Worm (Caenorhabditis elegans) whole organism, early embryonic: ENCODE measurements around the gene srw-71.

ENCODE experiments used
- B0310.2 ChIP-seq: sonication (generic microtip); optimal IDR thresholded peaks from 2 replicates; lab custom pipeline; 2016; ENCODE audit warnings: mild to moderate bottlenecking, missing genetic modification characterization, missing compliant biosample characterization
- F13C5.2 ChIP-seq: sonication (generic microtip); optimal IDR thresholded peaks from 2 replicates; lab custom pipeline; 2017; ENCODE audit warnings: mild to moderate bottlenecking, missing genetic modification characterization, inconsistent platforms, missing compliant biosample characterization
- aly-1 ChIP-seq: sonication (generic microtip); optimal IDR thresholded peaks from 2 replicates; lab custom pipeline; 2016; ENCODE audit warnings: missing genetic modification characterization, missing compliant biosample characterization
- ama-1 ChIP-seq: fragments of 150-350 bp; optimal IDR thresholded peaks from 2 replicates; lab custom pipeline; 2014
- ceh-13 ChIP-seq: fragments of 200-800 bp; sonication (Bioruptor generic); optimal IDR thresholded peaks from 2 replicates; lab custom pipeline; 2018; ENCODE audit warnings: mild to moderate bottlenecking, missing genetic modification characterization, missing compliant biosample characterization
- ceh-36 ChIP-seq: sonication (generic microtip); optimal IDR thresholded peaks from 2 replicates; lab custom pipeline; 2016; ENCODE audit warnings: missing genetic modification characterization, inconsistent platforms, missing compliant biosample characterization
- ets-7 ChIP-seq: sonication (generic microtip); optimal IDR thresholded peaks from 2 replicates; lab custom pipeline; 2016; ENCODE audit warnings: missing genotype, missing genetic modification characterization, missing compliant biosample characterization
- flt-1 ChIP-seq: fragments of 200-800 bp; sonication (Bioruptor generic); IDR thresholded peaks from 2 replicates; pipeline ENCODE4 v1.3.6; 2022; ENCODE audit warnings: missing genetic modification characterization, missing compliant biosample characterization
- hmbx-1 ChIP-seq: sonication (generic microtip); optimal IDR thresholded peaks from 2 replicates; lab custom pipeline; 2016; ENCODE audit warnings: mild to moderate bottlenecking, missing genetic modification characterization, missing compliant biosample characterization
- hmg-4 ChIP-seq: fragments of 200-800 bp; sonication (Bioruptor generic); optimal IDR thresholded peaks from 2 replicates; lab custom pipeline; 2018; ENCODE audit warnings: mild to moderate bottlenecking, missing genetic modification characterization, missing compliant biosample characterization
- hnd-1 ChIP-seq: sonication (generic microtip); optimal IDR thresholded peaks from 2 replicates; lab custom pipeline; 2016; ENCODE audit warnings: missing genetic modification characterization, missing compliant biosample characterization
- pes-1 ChIP-seq: fragments of 200-800 bp; sonication (Bioruptor generic); IDR thresholded peaks from 2 replicates; pipeline ENCODE4 v1.3.6; 2022; ENCODE audit warnings: missing genetic modification reagents, missing genetic modification characterization, missing compliant biosample characterization
- scrt-1 ChIP-seq: fragments of 200-800 bp; sonication (Bioruptor generic); IDR thresholded peaks from 2 replicates; pipeline ENCODE4 v1.3.6; 2022; ENCODE audit warnings: missing genetic modification characterization, missing compliant biosample characterization
- sea-1 ChIP-seq: fragments of 200-800 bp; sonication (Bioruptor generic); conservative IDR thresholded peaks from 2 replicates; pipeline ENCODE4 v1.3.6; 2022; ENCODE audit warnings: missing genetic modification characterization, missing compliant biosample characterization
- tbx-11 ChIP-seq: fragments of 200-800 bp; sonication (Bioruptor generic); IDR thresholded peaks from 2 replicates; pipeline ENCODE4 v1.3.6; 2022; ENCODE audit warnings: missing genetic modification characterization, missing compliant biosample characterization
- tbx-37 ChIP-seq: fragments of 200-800 bp; sonication (Bioruptor generic); conservative IDR thresholded peaks from 2 replicates; pipeline ENCODE4 v1.3.6; 2022; ENCODE audit warnings: missing genetic modification reagents, missing genetic modification characterization, missing compliant biosample characterization
- tra-4 ChIP-seq: sonication (generic microtip); optimal IDR thresholded peaks from 2 replicates; lab custom pipeline; 2017; ENCODE audit warnings: missing genetic modification characterization, missing compliant biosample characterization

Gene srw-71

DNA sequence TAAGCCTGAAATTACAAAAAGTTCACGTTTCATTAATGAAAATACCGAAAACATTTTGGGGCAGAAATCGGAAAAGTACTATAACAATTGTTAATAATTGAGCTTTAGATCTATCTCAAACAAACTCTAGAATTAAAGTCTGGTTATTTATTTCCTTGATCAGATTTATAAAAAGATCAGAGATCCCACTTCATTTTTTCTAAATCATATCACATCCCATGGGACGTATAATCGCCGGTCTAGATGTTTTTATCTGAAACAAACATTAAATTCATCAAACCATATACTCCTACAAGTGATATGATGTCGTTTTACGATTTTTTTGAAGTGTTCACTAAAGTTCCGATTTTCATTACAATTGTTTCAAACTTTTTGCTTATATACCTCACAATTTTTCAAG lies 19.2 kb downstream of the srw-71 start, which contains the start of gene str-41:
Gene str-41 (plus strand): TSS at position 301 of the 400 bp plus-strand sequence.
- TF ChIP-seq ama-1 (lab: Kevin White, UChicago) (no peak), aly-1 (tag; lab: Kevin White, UChicago) (no peak), flt-1 (no peak)

DNA sequence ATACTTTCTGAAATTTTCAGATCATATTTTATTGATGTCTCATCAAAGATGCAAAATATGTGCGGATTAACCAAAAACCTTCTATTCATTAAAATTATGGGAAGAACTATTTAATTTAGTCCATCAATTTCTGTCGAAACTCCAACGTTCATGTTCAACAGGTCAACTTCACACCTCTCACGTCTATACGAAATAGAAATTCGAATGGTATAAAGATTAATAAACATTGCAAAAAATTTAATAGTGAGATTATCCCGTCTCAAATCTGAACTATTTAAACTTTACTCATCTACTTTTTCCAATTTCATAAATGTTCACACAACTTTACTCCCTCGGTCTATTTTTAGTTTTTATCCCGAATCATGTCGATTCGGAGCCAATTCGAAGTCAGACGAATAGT lies 21.3 kb downstream of the srw-71 start, which contains the start of gene R13D7.2:
Gene R13D7.2 (plus strand): TSS at position 301 of the 400 bp plus-strand sequence.
- no peak for TF ChIP-seq sea-1 (GFP tag; lab: Robert Waterston, UW)

DNA sequence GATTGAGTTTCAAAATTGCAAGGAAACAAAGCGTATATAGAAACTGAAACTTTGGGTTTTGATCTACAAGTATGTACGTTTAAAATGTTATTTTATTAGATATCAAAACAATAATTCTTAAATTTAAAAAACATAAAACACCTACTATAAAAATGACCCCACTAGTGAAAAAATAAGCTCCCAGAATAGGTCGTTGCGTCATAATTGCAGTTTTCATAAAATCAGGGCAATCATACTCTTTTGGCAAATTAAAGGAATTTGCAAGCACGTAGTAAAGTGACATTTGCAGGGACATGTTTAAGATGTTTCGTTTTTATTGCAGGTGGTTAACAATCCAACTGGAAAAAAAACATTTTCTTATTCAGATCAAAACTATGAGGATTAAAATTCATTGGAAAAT lies 22.4 kb downstream of the srw-71 start, which contains the start of gene srt-6:
Gene srt-6 (minus strand): TSS at position 295 of the 400 bp plus-strand sequence.
- TF ChIP-seq hmg-4 (GFP tag; lab: Kevin White, UChicago) (no peak), flt-1 (no peak), ama-1 (lab: Kevin White, UChicago) (no peak)

DNA sequence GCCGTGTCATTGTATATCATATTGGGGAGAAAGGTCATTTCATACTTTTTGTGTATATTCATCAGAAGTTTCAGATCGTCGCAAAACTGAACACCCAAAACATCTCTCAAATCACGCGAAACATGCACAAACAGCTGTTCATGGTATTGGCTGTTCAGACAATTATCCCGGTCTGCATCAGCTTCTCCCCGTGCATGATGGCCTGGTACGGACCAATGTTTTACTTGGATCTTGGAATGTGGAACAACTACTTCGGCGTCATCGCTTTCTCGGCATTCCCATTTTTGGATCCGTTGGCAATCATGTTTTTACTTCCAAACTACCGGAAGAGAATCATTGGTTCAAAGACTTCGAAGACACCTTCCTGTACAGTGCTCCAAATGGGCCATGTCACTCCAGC lies 27.4 kb downstream of the srw-71 start:
- no peak for TF ChIP-seq ama-1 (lab: Kevin White, UChicago)
- no peak for TF ChIP-seq tra-4 (tag; lab: Kevin White, UChicago)
- TF ChIP-seq tbx-37 (GFP tag; lab: Robert Waterston, UW), result no peak
- no peak for TF ChIP-seq pes-1 (GFP tag; lab: Robert Waterston, UW)
- TF ChIP-seq hnd-1 (tag; lab: Kevin White, UChicago), result no peak
- TF ChIP-seq hmg-4 (GFP tag; lab: Kevin White, UChicago), result no peak
- no peak for TF ChIP-seq tbx-11
- no peak for TF ChIP-seq aly-1 (tag; lab: Kevin White, UChicago)
- no peak for TF ChIP-seq flt-1
- no peak for TF ChIP-seq ceh-36
- no peak for TF ChIP-seq sea-1 (GFP tag; lab: Robert Waterston, UW)
- no peak for TF ChIP-seq hmbx-1 (tag; lab: Kevin White, UChicago)
- no peak for TF ChIP-seq scrt-1 (GFP tag; lab: Robert Waterston, UW)
- no peak for TF ChIP-seq B0310.2 (tag; lab: Kevin White, UChicago)
- TF ChIP-seq ceh-13 (GFP tag; lab: Kevin White, UChicago), result no peak
- no peak for TF ChIP-seq F13C5.2 (tag; lab: Kevin White, UChicago)
- no peak for TF ChIP-seq ets-7 (tag; lab: Kevin White, UChicago)

DNA sequence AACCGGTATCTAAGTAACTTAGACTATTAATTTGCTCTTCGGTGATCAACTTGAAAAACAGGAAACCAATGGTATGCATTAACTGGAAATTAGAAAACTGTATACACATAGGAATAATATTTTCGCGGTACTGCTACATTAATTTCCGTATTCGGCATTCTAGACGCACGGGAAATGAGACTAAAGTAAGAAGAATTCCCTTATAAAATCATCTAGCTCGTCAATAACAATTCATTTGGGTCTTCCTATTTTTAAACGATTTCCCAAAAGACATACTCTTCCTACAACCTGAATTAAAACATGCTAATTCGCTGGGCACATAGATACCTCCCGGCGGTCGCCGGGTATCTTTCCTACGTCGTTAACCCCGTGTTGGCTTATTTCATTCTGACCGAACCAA lies 28.6 kb downstream of the srw-71 start, which contains the start of gene srj-13:
Gene srj-13 (plus strand): TSS at position 301 of the 400 bp plus-strand sequence.
- no peak for TF ChIP-seq hnd-1 (tag; lab: Kevin White, UChicago)
- TF ChIP-seq pes-1 (GFP tag; lab: Robert Waterston, UW), result no peak
- TF ChIP-seq hmbx-1 (tag; lab: Kevin White, UChicago), result no peak
- no peak for TF ChIP-seq aly-1 (tag; lab: Kevin White, UChicago)
- no peak for TF ChIP-seq tbx-11
- TF ChIP-seq tbx-37 (GFP tag; lab: Robert Waterston, UW), result no peak
- no peak for TF ChIP-seq sea-1 (GFP tag; lab: Robert Waterston, UW)
- no peak for TF ChIP-seq scrt-1 (GFP tag; lab: Robert Waterston, UW)
- TF ChIP-seq tra-4 (tag; lab: Kevin White, UChicago), result no peak
- TF ChIP-seq hmg-4 (GFP tag; lab: Kevin White, UChicago), result no peak
- no peak for TF ChIP-seq flt-1
- no peak for TF ChIP-seq ceh-36
- TF ChIP-seq F13C5.2 (tag; lab: Kevin White, UChicago), result no peak
- TF ChIP-seq ama-1 (lab: Kevin White, UChicago), result no peak
- TF ChIP-seq B0310.2 (tag; lab: Kevin White, UChicago), result no peak
- TF ChIP-seq ceh-13 (GFP tag; lab: Kevin White, UChicago), result no peak
- no peak for TF ChIP-seq ets-7 (tag; lab: Kevin White, UChicago)

DNA sequence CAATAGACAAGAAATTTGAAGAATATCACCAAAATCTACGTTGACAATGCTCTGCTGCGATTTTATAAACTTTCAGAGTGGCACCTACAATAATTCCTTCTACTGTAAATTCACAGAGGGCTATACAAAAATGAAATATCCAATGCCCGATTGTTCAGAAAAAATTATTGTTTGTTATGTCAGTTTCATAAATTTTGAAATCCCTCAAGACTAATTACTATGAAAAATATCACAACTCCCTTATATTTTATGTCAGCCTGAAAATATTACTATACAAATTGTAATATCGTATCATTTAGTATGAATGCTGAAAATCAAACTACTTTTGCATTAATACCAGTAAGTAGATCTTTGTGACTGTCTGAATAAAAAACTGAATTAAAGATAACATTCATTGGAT lies 30.3 kb downstream of the srw-71 start, which contains the start of gene srx-60:
Gene srx-60 (plus strand): TSS at position 301 of the 400 bp plus-strand sequence.
- no peak for TF ChIP-seq hmbx-1 (tag; lab: Kevin White, UChicago)
- no peak for TF ChIP-seq aly-1 (tag; lab: Kevin White, UChicago)
- TF ChIP-seq B0310.2 (tag; lab: Kevin White, UChicago), result no peak
- TF ChIP-seq ceh-13 (GFP tag; lab: Kevin White, UChicago), result no peak
- no peak for TF ChIP-seq scrt-1 (GFP tag; lab: Robert Waterston, UW)
- no peak for TF ChIP-seq tbx-37 (GFP tag; lab: Robert Waterston, UW)
- TF ChIP-seq ama-1 (lab: Kevin White, UChicago), result no peak
- no peak for TF ChIP-seq hmg-4 (GFP tag; lab: Kevin White, UChicago)
- no peak for TF ChIP-seq ets-7 (tag; lab: Kevin White, UChicago)
- TF ChIP-seq pes-1 (GFP tag; lab: Robert Waterston, UW), result no peak
- no peak for TF ChIP-seq tbx-11
- TF ChIP-seq sea-1 (GFP tag; lab: Robert Waterston, UW), result no peak
- TF ChIP-seq hnd-1 (tag; lab: Kevin White, UChicago), result no peak

DNA sequence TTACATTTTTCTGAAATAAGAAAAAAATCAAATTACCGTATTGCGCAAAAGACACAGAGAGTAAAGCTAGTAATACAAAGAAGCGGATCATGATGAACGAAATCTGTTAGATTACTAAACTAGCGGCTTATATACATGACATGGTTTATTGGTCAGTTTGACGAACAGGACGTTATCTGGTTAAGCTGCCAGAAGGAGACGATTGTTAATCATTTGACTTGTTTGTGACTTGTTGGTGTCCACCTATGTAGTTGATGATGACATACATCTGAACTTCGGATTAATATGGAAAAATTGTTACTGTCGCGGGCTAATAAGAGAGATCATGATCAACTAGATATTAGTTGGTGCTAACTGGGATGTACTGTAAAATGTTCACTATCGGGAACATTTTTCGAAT lies 30.8 kb downstream of the srw-71 start, which contains the start of gene cnc-9:
Gene cnc-9 (minus strand): TSS at position 101 of the 400 bp plus-strand sequence.
- TF ChIP-seq ama-1 (lab: Kevin White, UChicago) (no peak), ceh-13 (GFP tag; lab: Kevin White, UChicago) (no peak), flt-1 (no peak), B0310.2 (tag; lab: Kevin White, UChicago) (no peak), ets-7 (tag; lab: Kevin White, UChicago) (no peak), tbx-37 (GFP tag; lab: Robert Waterston, UW) (no peak), F13C5.2 (tag; lab: Kevin White, UChicago) (no peak), pes-1 (GFP tag; lab: Robert Waterston, UW) (no peak), aly-1 (tag; lab: Kevin White, UChicago) (no peak), ceh-36 (no peak), tra-4 (tag; lab: Kevin White, UChicago) (no peak), hmbx-1 (tag; lab: Kevin White, UChicago) (no peak), sea-1 (GFP tag; lab: Robert Waterston, UW) (no peak), hmg-4 (GFP tag; lab: Kevin White, UChicago) (no peak), scrt-1 (GFP tag; lab: Robert Waterston, UW) (no peak), tbx-11 (no peak)
